Fruit fly (Drosophila melanogaster): Measurements from ENCODE around the gene CG32547.

The CG32547 gene

DNA sequence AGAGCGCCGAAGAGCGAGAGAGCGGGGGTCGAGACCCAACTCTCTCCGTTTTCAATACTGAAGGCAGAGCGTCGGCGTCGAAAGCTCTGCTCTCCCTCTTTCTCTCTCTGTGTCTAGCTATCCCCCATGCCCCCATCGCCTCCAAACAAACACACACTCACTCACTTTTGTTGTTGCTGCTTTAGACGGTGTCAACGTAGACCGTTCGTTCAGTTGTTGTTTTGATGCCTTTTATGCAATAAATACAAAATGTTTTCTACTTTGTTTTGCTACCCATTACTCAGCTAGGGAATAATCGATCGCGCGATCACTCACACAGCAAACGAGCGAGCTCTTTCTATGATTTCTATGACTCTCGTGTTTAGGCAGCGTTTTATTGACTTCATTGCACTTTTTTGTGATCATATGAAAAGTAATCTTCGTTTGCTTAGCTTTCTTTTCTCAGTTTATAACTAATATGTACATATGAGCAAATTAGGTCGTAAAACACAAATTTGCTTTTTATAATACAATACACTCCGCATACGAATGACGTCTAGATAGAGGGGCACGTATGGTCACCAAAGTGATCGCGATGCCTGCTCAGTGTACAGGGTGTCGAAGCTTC lies 74.6 kb downstream of the CG32547 start (continued):
- peak; percentile 20 for TF ChIP-seq CG14710 (tag; optimal IDR thresholded peaks at IDR 0.05)
- no peak for TF ChIP-seq CG6854 (GFP tag; optimal IDR thresholded peaks at IDR 0.05)
- TF ChIP-seq fd96Cb (tag; optimal IDR thresholded peaks at IDR 0.05): peak; percentile 10
- no peak for TF ChIP-seq CG7357 (GFP tag; IDR thresholded peaks at IDR 0.05)
- TF ChIP-seq CG4617 (GFP tag; optimal IDR thresholded peaks at IDR 0.05; ENCODE audit: borderline replicate concordance): no peak
- no peak for TF ChIP-seq CG1529 (GFP tag; optimal IDR thresholded peaks at IDR 0.05)
- TF ChIP-seq CG11560 (tag; IDR thresholded peaks at IDR 0.05): no peak
- TF ChIP-seq CG2120 (GFP tag; optimal IDR thresholded peaks at IDR 0.05): peak; percentile 74
- no peak for TF ChIP-seq HmgD (GFP tag; optimal IDR thresholded peaks at IDR 0.05)
- no peak for TF ChIP-seq trem (tag; optimal IDR thresholded peaks at IDR 0.05)
- no peak for TF ChIP-seq NC2β (GFP tag; optimal IDR thresholded peaks at IDR 0.05)
- peak; percentile 2 for TF ChIP-seq eyg (GFP tag; optimal IDR thresholded peaks at IDR 0.05)
- peak; percentile 42 for TF ChIP-seq CG9609 (GFP tag; optimal IDR thresholded peaks at IDR 0.05)
- no peak for TF ChIP-seq bowl (GFP tag; IDR thresholded peaks at IDR 0.05)
- TF ChIP-seq bcd (GFP tag; optimal IDR thresholded peaks at IDR 0.05): no peak
- peak; percentile 91 to 92 for TF ChIP-seq Trl (optimal IDR thresholded peaks at IDR 0.05)
- TF ChIP-seq Trl (GFP tag; optimal IDR thresholded peaks at IDR 0.05): no peak
- TF ChIP-seq CG6254 (GFP tag; optimal IDR thresholded peaks at IDR 0.05): no peak
- no peak for TF ChIP-seq CG1647 (GFP tag; optimal IDR thresholded peaks at IDR 0.05)
- no peak for TF ChIP-seq gcm (GFP tag; optimal IDR thresholded peaks at IDR 0.05)
- no peak for TF ChIP-seq CG33213 (GFP tag; optimal IDR thresholded peaks at IDR 0.05)
- peak; percentile 65 for TF ChIP-seq nmo (GFP tag; optimal IDR thresholded peaks at IDR 0.05)
- TF ChIP-seq CG18011 (GFP tag; optimal IDR thresholded peaks at IDR 0.05): no peak
- no peak for TF ChIP-seq crc (GFP tag; optimal IDR thresholded peaks at IDR 0.05)
- peak; percentile 18; the same call in 1 of the 2 replicates for TF ChIP-seq seq (GFP tag; IDR thresholded peaks at IDR 0.05)
- no peak for TF ChIP-seq psq (GFP tag; optimal IDR thresholded peaks at IDR 0.05)
- TF ChIP-seq CG12104 (GFP tag; optimal IDR thresholded peaks at IDR 0.05): no peak
- TF ChIP-seq pita (GFP tag; optimal IDR thresholded peaks at IDR 0.05): no peak
- TF ChIP-seq CG1233 (GFP tag; optimal IDR thresholded peaks at IDR 0.05): no peak
- no peak for TF ChIP-seq slou (GFP tag; optimal IDR thresholded peaks at IDR 0.05)
- no peak for TF ChIP-seq CG7745 (tag; optimal IDR thresholded peaks at IDR 0.05)
- no peak for TF ChIP-seq Aef1 (GFP tag; IDR thresholded peaks at IDR 0.05)
- no peak for TF ChIP-seq Hand (GFP tag; optimal IDR thresholded peaks at IDR 0.05)
- peak; percentile 32 for TF ChIP-seq CG9817 (tag; optimal IDR thresholded peaks at IDR 0.05)
- TF ChIP-seq Elba2 (GFP tag; optimal IDR thresholded peaks at IDR 0.05): no peak
- TF ChIP-seq CG18619 (GFP tag; optimal IDR thresholded peaks at IDR 0.05): peak; percentile 49
- TF ChIP-seq B-H2 (GFP tag; optimal IDR thresholded peaks at IDR 0.05): no peak
- TF ChIP-seq CG8944 (GFP tag; optimal IDR thresholded peaks at IDR 0.05): no peak
- peak; percentile 32; the same call in 2 of the 3 replicates for TF ChIP-seq CG17361 (GFP tag; IDR thresholded peaks at IDR 0.05)
- TF ChIP-seq nom (GFP tag; optimal IDR thresholded peaks at IDR 0.05): peak; percentile 33
- TF ChIP-seq odd (GFP tag; optimal IDR thresholded peaks at IDR 0.05): no peak
- peak in 1 of 2 experiments; percentile 49 for TF ChIP-seq Hr51 (GFP tag; optimal IDR thresholded peaks at IDR 0.05)
- no peak for TF ChIP-seq Six4 (GFP tag; optimal IDR thresholded peaks at IDR 0.05)
- no peak for TF ChIP-seq ap (GFP tag; IDR thresholded peaks at IDR 0.05)
- TF ChIP-seq salm (tag; optimal IDR thresholded peaks at IDR 0.05): no peak
- TF ChIP-seq vvl (GFP tag; IDR thresholded peaks at IDR 0.05): no peak
- TF ChIP-seq scrt (GFP tag; optimal IDR thresholded peaks at IDR 0.05): no peak
- TF ChIP-seq maf-S (GFP tag; optimal IDR thresholded peaks at IDR 0.05): no peak
- TF ChIP-seq CG17612 (GFP tag; IDR thresholded peaks at IDR 0.05): no peak
- TF ChIP-seq oc (tag; optimal IDR thresholded peaks at IDR 0.05): no peak
- TF ChIP-seq grau (tag; optimal IDR thresholded peaks at IDR 0.05): peak; percentile 55

Data from whole organism, embryonic.